Fruit fly (Drosophila melanogaster) whole organism, larva: Measurements from ENCODE around the gene Root.

Source experiments
- noc ChIP-seq: fragments of 200-800 bp; sonication (Bioruptor generic); optimal IDR thresholded peaks from 3 replicates; lab custom pipeline; 2019; ENCODE audit warnings: missing biosample characterization, mild to moderate bottlenecking, missing genetic modification characterization, moderate library complexity

Root gene

DNA sequence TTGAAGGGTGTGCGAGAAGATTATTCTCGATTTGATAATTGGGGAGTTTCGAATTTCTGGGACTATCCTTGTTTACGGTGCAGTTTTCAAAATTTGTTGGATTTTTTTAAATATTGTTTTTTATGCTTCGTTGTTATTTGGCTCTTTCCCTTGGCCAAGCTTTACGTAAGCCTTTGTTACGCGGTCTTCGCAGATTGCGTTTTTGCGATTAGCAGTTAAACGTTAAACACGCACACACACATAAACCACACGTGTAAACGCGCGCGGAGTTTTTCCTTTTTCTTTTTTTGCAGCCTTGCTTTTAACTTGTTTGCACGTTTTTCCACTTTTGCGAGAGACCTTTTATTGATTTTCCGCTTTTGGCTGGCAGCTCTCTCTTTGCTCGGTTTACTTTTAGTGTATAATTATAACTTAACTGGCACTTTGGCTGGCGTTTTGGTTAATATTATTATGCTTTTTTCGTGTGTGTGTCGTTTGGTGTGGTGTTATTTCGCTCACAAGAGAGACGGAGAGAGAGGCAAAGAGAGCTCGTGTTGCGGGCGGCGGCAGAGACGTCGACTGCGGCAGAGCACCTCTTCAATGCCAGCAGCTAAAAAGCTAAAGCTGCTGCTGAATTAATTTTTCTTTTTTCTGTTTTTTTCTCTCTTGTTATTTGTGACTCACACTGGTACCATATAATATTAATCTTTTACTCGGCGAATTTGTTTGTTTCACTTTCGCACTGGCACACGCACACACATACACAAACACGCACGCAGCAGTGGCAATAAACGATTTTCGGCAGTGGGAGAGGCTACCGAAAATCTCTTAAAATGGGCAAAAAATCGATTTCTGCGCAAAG, 8.4 kb upstream of the Root start:
- no peak for TF ChIP-seq noc

- peak; percentile 62 for TF ChIP-seq noc
Observed at dm6 chr3R:24105312-24105902, 7.7 kb upstream of the Root start, which contains the start of gene Syx1A. TSS of gene Syx1A (minus strand) at chr3R:24105763.

dm6 chr3R:24106059-24106631, 6.9 kb upstream of the Root start:
- TF ChIP-seq noc, result peak; percentile 70

- no peak for TF ChIP-seq noc
Observed at dm6 chr3R:24106879-24107441, 6.1 kb upstream of the Root start, which contains the start of gene CG10694. TSS of gene CG10694 (plus strand) at chr3R:24107391.

dm6 chr3R:24108902-24109389, 4.1 kb upstream of the Root start, which contains the start of the genes eIF4EHP and CG18428:
TSS of gene eIF4EHP (minus strand) at chr3R:24108960.
TSS of gene CG18428 (plus strand) at chr3R:24109336.
- TF ChIP-seq noc, result peak; percentile 100

DNA sequence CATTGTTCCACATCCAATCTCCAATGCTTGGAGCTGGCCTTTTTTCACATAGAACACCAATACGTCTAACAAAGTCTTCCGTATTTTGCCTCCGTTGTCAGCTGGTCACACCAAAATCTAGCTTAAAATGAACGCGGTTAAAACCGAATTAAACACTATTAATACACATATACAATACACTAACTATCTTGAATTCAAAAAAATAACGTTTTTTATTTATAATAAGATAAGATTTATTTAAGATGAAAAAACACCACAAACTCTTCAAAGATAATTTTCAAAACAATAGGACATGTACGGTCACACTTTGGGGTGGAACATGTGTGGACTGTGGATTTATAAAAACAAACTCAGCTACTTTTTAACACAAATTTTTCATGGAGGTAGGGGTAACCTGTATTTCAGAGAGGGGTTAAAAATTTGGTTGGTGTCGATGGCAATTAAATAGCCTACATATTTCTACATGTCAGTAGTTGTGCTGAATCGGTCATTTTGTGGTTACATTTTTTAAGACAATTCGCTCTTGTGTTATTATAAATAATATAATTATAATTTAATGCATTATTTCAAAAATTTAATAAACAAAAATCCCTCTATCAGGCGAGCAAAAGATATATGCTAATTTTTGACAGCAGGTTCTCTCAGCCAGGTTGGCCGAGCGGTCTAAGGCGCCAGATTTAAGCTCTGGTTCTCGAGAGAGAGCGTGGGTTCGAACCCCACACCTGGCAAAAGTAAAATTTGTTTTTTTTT, 591 bp upstream of the Root start, which contains the start of gene CG13605:
Gene CG13605 (minus strand): TSS at position 70 of the 750 bp plus-strand sequence.
- TF ChIP-seq noc, result peak; percentile 67

DNA sequence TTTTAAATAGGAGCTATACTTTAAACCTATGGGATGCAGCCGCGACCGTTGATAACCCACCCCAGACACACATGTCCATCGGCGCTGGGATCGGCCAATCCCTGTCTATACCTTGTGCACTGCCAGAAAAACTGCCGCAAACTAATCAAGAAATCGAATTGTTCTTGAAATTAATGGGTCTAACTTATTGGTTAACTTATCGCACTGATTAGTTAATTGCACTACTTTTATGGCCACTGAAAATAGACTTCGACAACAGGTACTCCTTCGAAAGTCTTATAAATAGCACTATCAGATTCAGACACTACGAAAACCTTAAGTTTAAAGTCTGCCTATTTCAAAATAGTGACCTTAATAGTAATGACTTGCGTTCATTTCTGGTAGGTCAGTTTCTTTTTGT, 3.1 kb downstream of the Root start, which contains the start of gene CG13607:
Gene CG13607 (minus strand): TSS at position 143 of the 400 bp plus-strand sequence.
- no peak for TF ChIP-seq noc

- peak; percentile 37 for TF ChIP-seq noc
Observed at dm6 chr3R:24116972-24117371, 3.9 kb downstream of the Root start.

DNA sequence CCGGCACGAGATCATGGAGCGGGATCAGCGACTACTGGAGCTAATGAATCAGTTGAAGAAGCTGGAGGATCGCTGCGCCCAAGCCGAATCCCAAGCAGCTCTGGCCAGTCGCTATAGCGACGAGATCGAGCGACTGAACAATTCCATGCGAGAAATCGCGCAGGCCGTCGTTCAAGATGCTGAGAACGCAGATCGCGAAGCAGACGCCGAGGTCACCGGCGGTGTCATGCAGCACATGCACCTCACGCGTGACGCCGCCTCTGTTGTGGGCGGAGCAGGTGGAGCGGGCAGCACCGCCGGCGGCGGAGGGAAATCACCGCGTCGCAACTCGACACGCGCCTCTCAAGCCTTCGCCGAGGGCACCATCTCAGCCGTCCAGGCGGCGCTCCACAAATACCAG, 8.6 kb downstream of the Root start:
- TF ChIP-seq noc, result no peak

dm6 chr3R:24122369-24122768, 9.3 kb downstream of the Root start:
- no peak for TF ChIP-seq noc

DNA sequence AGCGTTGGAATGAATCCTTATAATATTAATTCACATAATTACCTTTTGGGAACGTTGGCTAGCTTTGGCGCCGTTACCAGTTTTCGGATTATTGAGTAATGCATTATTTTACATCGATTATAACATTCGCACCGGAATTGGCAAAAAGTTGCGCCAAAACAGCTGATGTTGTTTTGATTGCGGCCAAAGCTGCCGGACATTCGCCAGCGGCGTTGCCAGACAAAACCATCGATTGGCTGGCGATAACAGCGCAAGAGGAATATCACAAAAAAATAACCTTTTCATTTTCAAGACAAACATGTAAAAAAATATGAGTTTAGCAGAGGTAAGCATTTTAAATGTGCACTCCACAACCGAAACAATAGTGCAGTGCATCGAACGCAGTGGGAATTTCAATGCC, 17.0 kb downstream of the Root start, which contains the start of the genes GatB and Tsc1:
Gene GatB (minus strand): TSS at position 176 of the 400 bp plus-strand sequence.
Gene Tsc1 (plus strand): TSS at position 228 of the 400 bp plus-strand sequence.
- TF ChIP-seq noc, result no peak

DNA sequence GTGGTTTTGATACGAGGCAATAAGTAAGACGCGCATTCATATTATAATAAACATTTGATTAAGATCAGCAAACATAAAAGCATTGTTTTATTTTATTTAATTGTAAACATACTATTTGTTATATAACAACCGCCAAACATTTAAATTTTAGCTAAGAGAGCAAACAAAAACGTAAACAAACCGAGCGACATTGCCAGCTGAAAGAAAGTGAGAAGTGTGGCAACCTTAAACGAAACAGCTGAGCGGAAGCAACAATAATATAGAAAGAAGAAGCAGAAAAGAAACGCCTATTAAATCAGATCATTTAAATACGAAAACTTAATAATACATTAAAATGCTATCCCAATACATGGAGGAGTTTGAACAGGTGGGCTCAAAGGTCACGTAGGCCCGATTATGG, 21.5 kb downstream of the Root start, which contains the start of gene Sec10:
Gene Sec10 (plus strand): TSS at position 252 of the 400 bp plus-strand sequence.
- no peak for TF ChIP-seq noc

dm6 chr3R:24137311-24137945, 24.3 kb downstream of the Root start, which contains the start of gene Npc2f:
TSS of gene Npc2f (plus strand) at chr3R:24137895.
- TF ChIP-seq noc, result peak; percentile 94

dm6 chr3R:24138478-24139455, 25.7 kb downstream of the Root start:
- TF ChIP-seq noc, result peak; percentile 85
